Fruit fly (Drosophila melanogaster) whole organism, prepupa: Measurements from ENCODE around the gene CG31882.
A peak's percentile ranks its signal among the peaks of the same experiment; 100 is the strongest.

ENCODE experiments used
- CG10631 ChIP-seq: fragments of 200-800 bp; sonication (Bioruptor generic); optimal IDR thresholded peaks from 2 replicates; lab custom pipeline; 2016; ENCODE audit warnings: missing biosample characterization, missing genetic modification characterization
- CG11762 ChIP-seq: fragments of 200-800 bp; sonication (Bioruptor generic); optimal IDR thresholded peaks from 3 replicates; lab custom pipeline; 2016; ENCODE audit warnings: missing biosample characterization, missing genetic modification characterization; ENCODE audit not compliant: insufficient read depth
- CG11902 ChIP-seq: fragments of 200-800 bp; sonication (Bioruptor generic); optimal IDR thresholded peaks from 3 replicates; lab custom pipeline; 2016; ENCODE audit warnings: missing biosample characterization, missing genetic modification characterization
- CG15336 ChIP-seq: fragments of 200-800 bp; sonication (Bioruptor generic); IDR thresholded peaks from 2 replicates; pipeline ENCODE4 v1.3.6; 2022; ENCODE audit warnings: missing biosample characterization, missing genetic modification characterization
- CG1621 ChIP-seq: fragments of 200-800 bp; sonication (Bioruptor generic); optimal IDR thresholded peaks from 3 replicates; lab custom pipeline; 2018; ENCODE audit warnings: missing biosample characterization, mild to moderate bottlenecking, missing genetic modification characterization
- CG16779 ChIP-seq: fragments of 200-800 bp; sonication (Bioruptor generic); optimal IDR thresholded peaks from 3 replicates; lab custom pipeline; 2017; ENCODE audit warnings: missing biosample characterization, mild to moderate bottlenecking, missing genetic modification characterization
- CG31627 ChIP-seq: fragments of 200-800 bp; sonication (Bioruptor generic); optimal IDR thresholded peaks from 3 replicates; lab custom pipeline; 2016; ENCODE audit warnings: missing biosample characterization, missing genetic modification characterization
- CG32006 ChIP-seq: fragments of 200-800 bp; sonication (Bioruptor generic); optimal IDR thresholded peaks from 3 replicates; lab custom pipeline; 2017; ENCODE audit warnings: missing biosample characterization, mild to moderate bottlenecking, missing genetic modification characterization
- CG34406 ChIP-seq: fragments of 200-800 bp; sonication (Bioruptor generic); optimal IDR thresholded peaks from 3 replicates; lab custom pipeline; 2016; ENCODE audit warnings: missing biosample characterization, missing genetic modification characterization
- CG3919 ChIP-seq: fragments of 200-800 bp; sonication (Bioruptor generic); optimal IDR thresholded peaks from 3 replicates; lab custom pipeline; 2016; ENCODE audit warnings: missing biosample characterization, missing genetic modification characterization
- CG4318 ChIP-seq: fragments of 200-800 bp; sonication (Bioruptor generic); optimal IDR thresholded peaks from 3 replicates; lab custom pipeline; 2017; ENCODE audit warnings: missing biosample characterization, mild to moderate bottlenecking, missing genetic modification characterization
- CG6163 ChIP-seq: fragments of 200-800 bp; sonication (Bioruptor generic); IDR thresholded peaks from 3 replicates; pipeline ENCODE4 v1.3.6; 2022; ENCODE audit warnings: missing biosample characterization, missing genetic modification characterization
- CG6276 ChIP-seq: fragments of 200-800 bp; sonication (Bioruptor generic); optimal IDR thresholded peaks from 2 replicates; lab custom pipeline; 2017; ENCODE audit warnings: missing biosample characterization, mild to moderate bottlenecking, missing genetic modification characterization
- CG6808 ChIP-seq: fragments of 200-800 bp; sonication (Bioruptor generic); optimal IDR thresholded peaks from 3 replicates; lab custom pipeline; 2017; ENCODE audit warnings: missing biosample characterization, missing genetic modification characterization, mild to moderate bottlenecking, moderate library complexity, missing genetic modification reagents
- CG6854 ChIP-seq: fragments of 200-800 bp; sonication (Bioruptor generic); optimal IDR thresholded peaks from 2 replicates; lab custom pipeline; 2017; ENCODE audit warnings: missing biosample characterization, mild to moderate bottlenecking, missing genetic modification characterization
- CG8119 ChIP-seq: fragments of 200-800 bp; sonication (Bioruptor generic); IDR thresholded peaks from 3 replicates; pipeline ENCODE4 v1.3.6; 2022; ENCODE audit warnings: missing biosample characterization, missing genetic modification characterization
- CG8632 ChIP-seq: fragments of 200-800 bp; sonication (Bioruptor generic); optimal IDR thresholded peaks from 3 replicates; lab custom pipeline; 2016; ENCODE audit warnings: missing biosample characterization, missing genetic modification characterization
- CG9139 ChIP-seq: fragments of 200-800 bp; sonication (Bioruptor generic); optimal IDR thresholded peaks from 3 replicates; lab custom pipeline; 2017; ENCODE audit warnings: missing biosample characterization, mild to moderate bottlenecking, missing genetic modification characterization
- Eip75B ChIP-seq: fragments of 200-800 bp; sonication (Bioruptor generic); optimal IDR thresholded peaks from 3 replicates; lab custom pipeline; 2016; ENCODE audit warnings: missing biosample characterization, missing genetic modification characterization
- Eip78C ChIP-seq: fragments of 200-800 bp; sonication (Bioruptor generic); peaks from one replicate; lab custom pipeline; 2016; ENCODE audit warnings: missing biosample characterization, missing genetic modification characterization
- Eip93F ChIP-seq: fragments of 200-800 bp; sonication (Bioruptor generic); optimal IDR thresholded peaks from 2 replicates; lab custom pipeline; 2016; ENCODE audit warnings: missing biosample characterization, mild to moderate bottlenecking, missing genetic modification characterization
- Ets21C ChIP-seq: fragments of 200-800 bp; sonication (Bioruptor generic); optimal IDR thresholded peaks from 3 replicates; lab custom pipeline; 2016; ENCODE audit warnings: missing biosample characterization, missing genetic modification characterization
- Ets96B ChIP-seq: fragments of 200-800 bp; optimal IDR thresholded peaks from 2 replicates; lab custom pipeline; 2019; ENCODE audit warnings: missing biosample characterization, mild to moderate bottlenecking, missing genetic modification characterization, moderate library complexity
- Hr4 ChIP-seq: fragments of 200-800 bp; sonication (Bioruptor generic); optimal IDR thresholded peaks from 3 replicates; lab custom pipeline; 2016; ENCODE audit warnings: missing biosample characterization, missing genetic modification characterization
- Met ChIP-seq: fragments of 200-800 bp; sonication (Bioruptor generic); optimal IDR thresholded peaks from 3 replicates; lab custom pipeline; 2016; ENCODE audit warnings: missing biosample characterization, missing genetic modification characterization
- OdsH ChIP-seq: fragments of 200-800 bp; sonication (Bioruptor generic); optimal IDR thresholded peaks from 3 replicates; lab custom pipeline; 2016; ENCODE audit warnings: missing biosample characterization, missing genetic modification characterization
- Smox ChIP-seq: fragments of 200-800 bp; sonication (Bioruptor generic); optimal IDR thresholded peaks from 3 replicates; lab custom pipeline; 2016; ENCODE audit warnings: missing biosample characterization, missing genetic modification characterization
- Sox102F ChIP-seq: fragments of 200-800 bp; sonication (Bioruptor generic); optimal IDR thresholded peaks from 2 replicates; lab custom pipeline; 2016; ENCODE audit warnings: missing biosample characterization, mild to moderate bottlenecking, missing genetic modification characterization
- Sox14 ChIP-seq: fragments of 200-800 bp; sonication (Bioruptor generic); optimal IDR thresholded peaks from 3 replicates; lab custom pipeline; 2016; ENCODE audit warnings: missing biosample characterization, missing genetic modification characterization
- Sox15 ChIP-seq: fragments of 200-800 bp; sonication (Bioruptor generic); optimal IDR thresholded peaks from 3 replicates; lab custom pipeline; 2016; ENCODE audit warnings: missing biosample characterization, missing genetic modification characterization
- achi ChIP-seq: fragments of 200-800 bp; sonication (Bioruptor generic); optimal IDR thresholded peaks from 3 replicates; lab custom pipeline; 2016; ENCODE audit warnings: missing biosample characterization, missing genetic modification characterization
- cyc ChIP-seq: fragments of 200-800 bp; sonication (Bioruptor generic); optimal IDR thresholded peaks from 3 replicates; lab custom pipeline; 2016; ENCODE audit warnings: missing biosample characterization, missing genetic modification characterization
- dac ChIP-seq: fragments of 200-800 bp; sonication (Bioruptor generic); optimal IDR thresholded peaks from 2 replicates; lab custom pipeline; 2017; ENCODE audit warnings: missing biosample characterization, mild to moderate bottlenecking, missing genetic modification characterization
- dsx ChIP-seq: fragments of 200-800 bp; optimal IDR thresholded peaks from 3 replicates; lab custom pipeline; 2019; ENCODE audit warnings: missing biosample characterization, mild to moderate bottlenecking, missing genetic modification characterization, moderate library complexity; ENCODE audit not compliant: poor library complexity, severe bottlenecking
- eg ChIP-seq: fragments of 200-800 bp; sonication (Bioruptor generic); IDR thresholded peaks from 3 replicates; pipeline ENCODE4 v1.3.6; 2022; ENCODE audit warnings: missing biosample characterization, missing genetic modification characterization
- esn ChIP-seq: fragments of 200-800 bp; sonication (Bioruptor generic); optimal IDR thresholded peaks from 2 replicates; lab custom pipeline; 2016; ENCODE audit warnings: missing biosample characterization, mild to moderate bottlenecking, missing genetic modification characterization, moderate library complexity
- fd59A ChIP-seq: fragments of 200-800 bp; sonication (Bioruptor generic); optimal IDR thresholded peaks from 2 replicates; lab custom pipeline; 2017; ENCODE audit warnings: missing biosample characterization, mild to moderate bottlenecking, missing genetic modification characterization, missing genetic modification reagents
- fd85E ChIP-seq: fragments of 200-800 bp; sonication (Bioruptor generic); optimal IDR thresholded peaks from 3 replicates; lab custom pipeline; 2016; ENCODE audit warnings: missing biosample characterization, missing genetic modification characterization
- fkh ChIP-seq: fragments of 200-800 bp; sonication (Bioruptor generic); optimal IDR thresholded peaks from 3 replicates; lab custom pipeline; 2017; ENCODE audit warnings: missing biosample characterization, mild to moderate bottlenecking, missing genetic modification characterization, moderate library complexity
- lz ChIP-seq: fragments of 200-800 bp; sonication (Bioruptor generic); optimal IDR thresholded peaks from 3 replicates; lab custom pipeline; 2016; ENCODE audit warnings: missing biosample characterization, missing genetic modification characterization
- net ChIP-seq: fragments of 200-800 bp; sonication (Bioruptor generic); optimal IDR thresholded peaks from 3 replicates; lab custom pipeline; 2016; ENCODE audit warnings: missing biosample characterization, missing genetic modification characterization
- pdm3 ChIP-seq: fragments of 200-800 bp; sonication (Bioruptor generic); optimal IDR thresholded peaks from 3 replicates; lab custom pipeline; 2016; ENCODE audit warnings: missing biosample characterization, missing genetic modification characterization
- salr ChIP-seq, 2 experiments: fragments of 200-800 bp; sonication (Bioruptor generic); optimal IDR thresholded peaks; 3 replicates each; lab custom pipeline; 2016 to 2018; ENCODE audit warnings: missing biosample characterization in 2 of 2, missing genetic modification characterization in 2 of 2, mild to moderate bottlenecking in 1 of 2
- spab ChIP-seq: fragments of 200-800 bp; sonication (Bioruptor generic); optimal IDR thresholded peaks from 2 replicates; lab custom pipeline; 2017; ENCODE audit warnings: missing biosample characterization, mild to moderate bottlenecking, missing genetic modification characterization, missing genetic modification reagents
- svp ChIP-seq: fragments of 200-800 bp; sonication (Bioruptor generic); peaks from one replicate; lab custom pipeline; 2016; ENCODE audit warnings: missing biosample characterization, missing genetic modification characterization
- vri ChIP-seq: fragments of 200-800 bp; sonication (Bioruptor generic); optimal IDR thresholded peaks from 3 replicates; lab custom pipeline; 2016; ENCODE audit warnings: missing biosample characterization, mild to moderate bottlenecking, missing genetic modification characterization

The CG31882 gene

dm6 chr2L:9669354-9669753, 44.3 kb upstream of the CG31882 start (continued):
- TF ChIP-seq Sox15 (GFP tag; lab: Kevin White, UChicago) (no peak), Sox102F (GFP tag; lab: Kevin White, UChicago) (no peak), esn (no peak), spab (GFP tag; lab: Kevin White, UChicago) (no peak), CG6276 (peak; percentile 80), CG4318 (GFP tag; lab: Kevin White, UChicago) (no peak), CG11902 (GFP tag; lab: Kevin White, UChicago) (no peak), Smox (no peak), Met (no peak), fd85E (GFP tag; lab: Kevin White, UChicago) (no peak), CG16779 (tag; lab: Kevin White, UChicago) (no peak), dsx (GFP tag; lab: Kevin White, UChicago) (no peak), CG6163 (GFP tag; lab: Robert Waterston, UW) (peak; percentile 77), vri (no peak), OdsH (GFP tag; lab: Kevin White, UChicago) (peak; percentile 44), eg (GFP tag; lab: Robert Waterston, UW) (peak; percentile 95), Hr4 (peak; percentile 54), fkh (GFP tag; lab: Kevin White, UChicago) (no peak), dac (no peak), CG1621 (tag; lab: Kevin White, UChicago) (no peak), net (GFP tag; lab: Kevin White, UChicago) (peak; percentile 11), salr (GFP tag; optimal IDR thresholded peaks at IDR 0.05; lab: Kevin White, UChicago) (no peak), pdm3 (no peak), cyc (no peak)

- TF ChIP-seq Eip78C (peak; percentile 26), eg (GFP tag; lab: Robert Waterston, UW) (0 out of 3 replicates have a peak, but pooled peaks have one; percentile 7), CG10631 (GFP tag; lab: Kevin White, UChicago) (no peak)
Observed at dm6 chr2L:9662977-9663376, 37.9 kb upstream of the CG31882 start.

DNA sequence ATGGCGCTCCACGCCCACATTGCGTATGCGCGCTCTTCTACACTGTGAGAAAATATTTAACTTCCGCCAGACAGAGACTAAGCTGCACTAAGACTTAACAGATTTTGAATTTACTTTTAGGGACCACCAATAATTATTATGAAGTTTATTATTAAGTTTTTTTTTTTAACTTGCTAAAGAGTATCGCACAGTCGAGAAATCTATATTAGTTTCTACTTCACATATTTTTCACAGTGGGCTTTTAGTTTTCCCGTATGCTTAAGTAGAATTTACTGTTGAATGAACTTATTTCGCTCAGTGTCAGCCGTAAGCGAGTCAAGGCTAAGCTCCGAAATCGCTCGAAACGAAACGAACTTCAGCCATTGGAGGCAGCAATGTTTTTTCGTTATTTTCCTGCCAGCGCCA, 35.4 kb upstream of the CG31882 start:
- TF ChIP-seq CG6163 (GFP tag; lab: Robert Waterston, UW) (0 out of 3 replicates have a peak, but pooled peaks have one; percentile 7), Sox102F (GFP tag; lab: Kevin White, UChicago) (peak; percentile 49), spab (GFP tag; lab: Kevin White, UChicago) (peak; percentile 49), Eip78C (peak; percentile 19), eg (GFP tag; lab: Robert Waterston, UW) (peak; percentile 52; the same call in 2 of the 3 replicates), CG31627 (peak; percentile 4), Ets96B (tag; lab: Kevin White, UChicago) (peak; percentile 39), CG6808 (GFP tag; lab: Kevin White, UChicago) (peak; percentile 29), fkh (GFP tag; lab: Kevin White, UChicago) (no peak), pdm3 (peak; percentile 21), Met (peak; percentile 51), CG34406 (peak; percentile 45), CG16779 (tag; lab: Kevin White, UChicago) (peak; percentile 32), CG8119 (peak; percentile 52; the same call in 1 of the 3 replicates), CG11762 (GFP tag; lab: Kevin White, UChicago) (no peak), CG3919 (GFP tag; lab: Kevin White, UChicago) (peak; percentile 15), salr (GFP tag; optimal IDR thresholded peaks at IDR 0.05; lab: Kevin White, UChicago) (no peak), Smox (peak; percentile 13), CG32006 (GFP tag; lab: Kevin White, UChicago) (peak; percentile 64), Ets21C (GFP tag; lab: Kevin White, UChicago) (no peak), CG15336 (GFP tag; lab: Robert Waterston, UW) (peak; percentile 49; the same call in 1 of the 2 replicates), dsx (GFP tag; lab: Kevin White, UChicago) (no peak), CG6854 (GFP tag; lab: Kevin White, UChicago) (no peak), CG10631 (GFP tag; lab: Kevin White, UChicago) (peak; percentile 37), Hr4 (peak; percentile 44), achi (GFP tag; lab: Kevin White, UChicago) (peak; percentile 37), CG8632 (GFP tag; lab: Kevin White, UChicago) (peak; percentile 26), lz (GFP tag; lab: Kevin White, UChicago) (peak; percentile 43), CG6276 (no peak), CG9139 (GFP tag; lab: Kevin White, UChicago) (no peak), svp (GFP tag; lab: Kevin White, UChicago) (peak; percentile 77), Sox14 (GFP tag; lab: Kevin White, UChicago) (peak; percentile 20), net (GFP tag; lab: Kevin White, UChicago) (no peak), fd59A (GFP tag; lab: Kevin White, UChicago) (peak; percentile 35), Eip75B (GFP tag; lab: Kevin White, UChicago) (peak; percentile 56), Eip93F (GFP tag; lab: Kevin White, UChicago) (no peak)
